Worm (Caenorhabditis elegans) whole organism, young adult: Measurements from ENCODE around the gene W08E12.6.

ENCODE experiments used
- F10E7.11 ChIP-seq: sonication (generic microtip); optimal IDR thresholded peaks from 2 replicates; lab custom pipeline; 2017; ENCODE audit warnings: mild to moderate bottlenecking, missing genetic modification characterization, moderate library complexity, missing compliant biosample characterization
- F37B4.10 ChIP-seq: fragments of 200-800 bp; sonication (Bioruptor generic); IDR thresholded peaks from 2 replicates; pipeline ENCODE4 v1.3.6; 2022; ENCODE audit warnings: missing genetic modification characterization, missing compliant biosample characterization
- cebp-2 ChIP-seq: fragments of 200-800 bp; sonication (Bioruptor generic); IDR thresholded peaks from 2 replicates; pipeline ENCODE4 v1.3.6; 2022; ENCODE audit warnings: missing genetic modification characterization, missing compliant biosample characterization
- die-1 ChIP-seq: sonication (generic microtip); optimal IDR thresholded peaks from 2 replicates; lab custom pipeline; 2016; ENCODE audit warnings: missing genotype, mild to moderate bottlenecking, missing genetic modification characterization, missing compliant biosample characterization
- dpff-1 ChIP-seq: sonication (generic microtip); optimal IDR thresholded peaks from 2 replicates; lab custom pipeline; 2017; ENCODE audit warnings: mild to moderate bottlenecking, missing genetic modification characterization, missing compliant biosample characterization
- egrh-3 ChIP-seq: fragments of 200-800 bp; sonication (Bioruptor generic); IDR thresholded peaks from 2 replicates; pipeline ENCODE4 v1.3.6; 2022; ENCODE audit warnings: missing genetic modification reagents, missing genetic modification characterization, missing compliant biosample characterization
- lin-35 ChIP-seq, 3 experiments: fragments of 150-350 bp in 2 of 3; sonication (generic microtip) in 1 of 3; optimal IDR thresholded peaks; 2 replicates each; lab custom pipeline; 2014 to 2018; ENCODE audit warnings: missing biosample characterization in 3 of 3, missing genetic modification characterization in 3 of 3, missing genetic modification reagents in 3 of 3
- nfya-1 ChIP-seq: sonication (generic microtip); optimal IDR thresholded peaks from 2 replicates; lab custom pipeline; 2017; ENCODE audit warnings: antibody characterized with exemption, missing compliant biosample characterization, missing genetic modification characterization, borderline replicate concordance; ENCODE audit not compliant: insufficient read depth
- nhr-179 ChIP-seq: sonication (generic microtip); optimal IDR thresholded peaks from 2 replicates; lab custom pipeline; 2016; ENCODE audit warnings: mild to moderate bottlenecking, missing genetic modification characterization, missing compliant biosample characterization
- rpc-1 ChIP-seq, 2 experiments: fragments of 150-350 bp in 1 of 2; sonication (generic microtip) in 1 of 2; optimal IDR thresholded peaks; 2 replicates each; lab custom pipeline; 2014 to 2018; ENCODE audit warnings: missing biosample characterization in 1 of 2, missing genetic modification characterization in 1 of 2, missing genetic modification reagents in 1 of 2, missing genotype in 1 of 2
- snpc-4 ChIP-seq, 5 experiments: fragments of 150-350 bp in 1 of 5; sonication (generic microtip) in 4 of 5; optimal IDR thresholded peaks; 2 replicates each; lab custom pipeline; 2014 to 2018; ENCODE audit warnings: missing genetic modification characterization in 5 of 5, missing biosample characterization in 3 of 5, antibody characterized with exemption in 2 of 5, mild to moderate bottlenecking in 2 of 5, missing compliant biosample characterization in 2 of 5, missing genotype in 2 of 5, moderate library complexity in 2 of 5, missing genetic modification reagents in 1 of 5
- sptf-2 ChIP-seq: fragments of 200-800 bp; sonication (Bioruptor generic); optimal IDR thresholded peaks from 2 replicates; lab custom pipeline; 2018; ENCODE audit warnings: mild to moderate bottlenecking, missing genetic modification characterization, missing compliant biosample characterization
- unc-62 ChIP-seq: fragments of 150-350 bp; optimal IDR thresholded peaks from 2 replicates; lab custom pipeline; 2014; ENCODE audit warnings: missing biosample characterization, missing genetic modification reagents, missing genetic modification characterization

ce11 chrIV:3250020-3250419, 48.4 kb upstream of the W08E12.6 start:
- no peak for TF ChIP-seq sptf-2 (GFP tag; lab: Kevin White, UChicago)
- no peak for TF ChIP-seq dpff-1 (tag; lab: Kevin White, UChicago)
- no peak for TF ChIP-seq rpc-1 (optimal IDR thresholded peaks at IDR 0.05; lab: Kevin White, UChicago)
- no peak for TF ChIP-seq rpc-1 (tag; optimal IDR thresholded peaks at IDR 0.05; lab: Kevin White, UChicago)
- TF ChIP-seq cebp-2 (GFP tag; lab: Robert Waterston, UW) = no peak
- TF ChIP-seq nfya-1 (tag; lab: Kevin White, UChicago) = no peak
- no peak for TF ChIP-seq die-1 (tag; lab: Kevin White, UChicago)
- TF ChIP-seq F10E7.11 (tag; lab: Kevin White, UChicago) = no peak
- TF ChIP-seq egrh-3 (GFP tag; lab: Robert Waterston, UW) = no peak
- TF ChIP-seq unc-62 (GFP tag; lab: Kevin White, UChicago) = no peak
- TF ChIP-seq nhr-179 = no peak
- no peak for TF ChIP-seq F37B4.10 (GFP tag; lab: Robert Waterston, UW)
- no peak for TF ChIP-seq lin-35 (GFP tag; optimal IDR thresholded peaks at IDR 0.05; lab: Kevin White, UChicago)
- TF ChIP-seq snpc-4 (GFP tag; optimal IDR thresholded peaks at IDR 0.05; lab: Kevin White, UChicago) = no peak
- TF ChIP-seq snpc-4 (tag; optimal IDR thresholded peaks at IDR 0.05; lab: Kevin White, UChicago) = no peak
